Worm (Caenorhabditis elegans): ENCODE data around the gene msp-57.

ce11 chrIV:5093462-5093861 is 31.1 kb downstream of the msp-57 start:
- no peak for TF ChIP-seq unc-39 (tag; optimal IDR thresholded peaks at IDR 0.05)
- no peak for TF ChIP-seq ces-1 (GFP tag; optimal IDR thresholded peaks at IDR 0.05)
- no peak for TF ChIP-seq lsy-2 (tag; optimal IDR thresholded peaks at IDR 0.05)
- TF ChIP-seq nhr-2 (tag; optimal IDR thresholded peaks at IDR 0.05), result no peak
- no peak for TF ChIP-seq unc-62 (GFP tag; optimal IDR thresholded peaks at IDR 0.05)
- no peak for TF ChIP-seq M03D4.4 (tag; optimal IDR thresholded peaks at IDR 0.05)
- no peak for TF ChIP-seq unc-120 (tag; optimal IDR thresholded peaks at IDR 0.05; ENCODE audit: poor library complexity, severe bottlenecking)
- TF ChIP-seq nhr-28 (tag; optimal IDR thresholded peaks at IDR 0.05), result no peak
- TF ChIP-seq elt-3 (tag; optimal IDR thresholded peaks at IDR 0.05), result no peak
- no peak for TF ChIP-seq snpc-4 (tag; optimal IDR thresholded peaks at IDR 0.05)
- TF ChIP-seq nhr-76 (tag; optimal IDR thresholded peaks at IDR 0.05), result no peak
- no peak for TF ChIP-seq bed-3 (GFP tag; optimal IDR thresholded peaks at IDR 0.05)
- no peak for TF ChIP-seq nhr-12 (tag; optimal IDR thresholded peaks at IDR 0.05)

Measured in whole organism, mixed stage, embryonic.